Fruit fly (Drosophila melanogaster): Measurements from ENCODE around the gene Mo25.
A peak's percentile ranks its signal among the peaks of the same experiment; 100 is the strongest.

The Mo25 gene

dm6 chr3L:16594922-16595518, 20.3 kb downstream of the Mo25 start, which contains the start of the genes spd-2 and Apl:
spd-2 (minus strand) TSS chr3L:16595014.
Apl (plus strand) TSS chr3L:16595181.
- no peak for TF ChIP-seq Mio (GFP tag; optimal IDR thresholded peaks at IDR 0.05)
- no peak for TF ChIP-seq Rel (GFP tag; optimal IDR thresholded peaks at IDR 0.05)
- peak; percentile 65 for TF ChIP-seq Rel (tag; optimal IDR thresholded peaks at IDR 0.05)
- TF ChIP-seq dsf (GFP tag; optimal IDR thresholded peaks at IDR 0.05; ENCODE audit: borderline replicate concordance), result no peak
- peak; percentile 0 for TF ChIP-seq Myc (optimal IDR thresholded peaks at IDR 0.05)

DNA sequence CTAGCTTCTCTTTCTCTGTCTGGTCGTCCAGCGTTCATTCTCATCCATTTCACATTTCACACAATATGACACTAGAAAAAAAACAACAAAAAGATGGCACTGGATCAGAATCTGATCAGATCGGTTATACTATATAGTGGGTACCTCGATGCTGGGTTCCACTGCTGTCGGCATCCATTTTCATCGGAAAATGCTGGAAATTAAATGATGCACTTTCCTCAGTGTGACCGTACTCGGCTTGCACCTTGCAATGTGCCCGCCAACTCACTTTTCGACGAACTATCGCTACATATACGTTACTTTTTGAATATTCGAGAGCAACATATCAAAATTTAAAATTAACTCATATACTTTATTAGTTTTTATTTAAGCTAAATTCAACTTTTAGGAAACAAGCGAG, 24.4 kb downstream of the Mo25 start, which contains the start of gene tra:
TSS of gene tra (minus strand) at position 191 of the 400 bp plus-strand sequence.
- no peak for TF ChIP-seq GATAd (GFP tag; optimal IDR thresholded peaks at IDR 0.05)
- no peak for TF ChIP-seq tai (GFP tag; optimal IDR thresholded peaks at IDR 0.05)
- no peak for TF ChIP-seq h (GFP tag; optimal IDR thresholded peaks at IDR 0.05)
- no peak for TF ChIP-seq Dif (GFP tag; optimal IDR thresholded peaks at IDR 0.05; ENCODE audit: partially characterized antibody)
- TF ChIP-seq ey (GFP tag; optimal IDR thresholded peaks at IDR 0.05), result no peak
- no peak for TF ChIP-seq Hnf4 (GFP tag; optimal IDR thresholded peaks at IDR 0.05)

dm6 chr3L:16587994-16588622, 27.2 kb downstream of the Mo25 start:
- no peak for TF ChIP-seq pan (optimal IDR thresholded peaks at IDR 0.05)
- peak; percentile 53 for TF ChIP-seq br (GFP tag; optimal IDR thresholded peaks at IDR 0.05)
- no peak for TF ChIP-seq Dif (GFP tag; optimal IDR thresholded peaks at IDR 0.05; ENCODE audit: partially characterized antibody)
- TF ChIP-seq Mio (GFP tag; optimal IDR thresholded peaks at IDR 0.05), result no peak
- TF ChIP-seq jim (GFP tag; optimal IDR thresholded peaks at IDR 0.05), result no peak
- TF ChIP-seq Vsx2 (GFP tag; optimal IDR thresholded peaks at IDR 0.05; ENCODE audit: partially characterized antibody), result no peak
- peak; percentile 45 for TF ChIP-seq Sp1 (GFP tag; optimal IDR thresholded peaks at IDR 0.05)
- peak; percentile 63 for TF ChIP-seq rgr (GFP tag; optimal IDR thresholded peaks at IDR 0.05)
- no peak for TF ChIP-seq usp (GFP tag; optimal IDR thresholded peaks at IDR 0.05)
- peak; percentile 91 for TF ChIP-seq Hr83 (GFP tag; optimal IDR thresholded peaks at IDR 0.05; ENCODE audit: poor library complexity, severe bottlenecking)
- no peak for TF ChIP-seq Hr78 (GFP tag; optimal IDR thresholded peaks at IDR 0.05)
- peak; percentile 34 for TF ChIP-seq OdsH (GFP tag; optimal IDR thresholded peaks at IDR 0.05)
- TF ChIP-seq CG32264 (GFP tag; optimal IDR thresholded peaks at IDR 0.05), result peak; percentile 5
- no peak for TF ChIP-seq lola (GFP tag; optimal IDR thresholded peaks at IDR 0.05)
- TF ChIP-seq Myc (optimal IDR thresholded peaks at IDR 0.05), result peak; percentile 45
- peak; percentile 71 for TF ChIP-seq h (GFP tag; optimal IDR thresholded peaks at IDR 0.05)
- no peak for TF ChIP-seq sage (GFP tag; optimal IDR thresholded peaks at IDR 0.05)
- no peak for TF ChIP-seq Hnf4 (GFP tag; optimal IDR thresholded peaks at IDR 0.05)
- TF ChIP-seq Jra (GFP tag; optimal IDR thresholded peaks at IDR 0.05), result peak; percentile 75
- no peak for TF ChIP-seq tai (GFP tag; optimal IDR thresholded peaks at IDR 0.05)
- TF ChIP-seq N (GFP tag; optimal IDR thresholded peaks at IDR 0.05), result no peak
- TF ChIP-seq ey (GFP tag; optimal IDR thresholded peaks at IDR 0.05), result peak; percentile 43
- no peak for TF ChIP-seq CrebA (GFP tag; optimal IDR thresholded peaks at IDR 0.05; ENCODE audit: borderline replicate concordance)
- TF ChIP-seq brk (GFP tag; optimal IDR thresholded peaks at IDR 0.05), result no peak
- TF ChIP-seq HLH106 (tag; optimal IDR thresholded peaks at IDR 0.05), result peak; percentile 54
- peak; percentile 44 for TF ChIP-seq fru (GFP tag; optimal IDR thresholded peaks at IDR 0.05)
- TF ChIP-seq dmrt93B (GFP tag; optimal IDR thresholded peaks at IDR 0.05), result peak; percentile 47
- TF ChIP-seq Rel (GFP tag; optimal IDR thresholded peaks at IDR 0.05), result no peak
- peak; percentile 72 for TF ChIP-seq Rel (tag; optimal IDR thresholded peaks at IDR 0.05)
- no peak for TF ChIP-seq Dfd (GFP tag; optimal IDR thresholded peaks at IDR 0.05)
- TF ChIP-seq Abd-B (GFP tag; optimal IDR thresholded peaks at IDR 0.05), result no peak
- peak; percentile 47 for TF ChIP-seq sv (GFP tag; optimal IDR thresholded peaks at IDR 0.05)
- TF ChIP-seq dsf (GFP tag; optimal IDR thresholded peaks at IDR 0.05; ENCODE audit: borderline replicate concordance), result no peak
- TF ChIP-seq CG9705 (GFP tag; optimal IDR thresholded peaks at IDR 0.05), result peak; percentile 18
- peak; percentile 96 for TF ChIP-seq woc (GFP tag; optimal IDR thresholded peaks at IDR 0.05)
- TF ChIP-seq foxo (GFP tag; optimal IDR thresholded peaks at IDR 0.05), result peak in 1 of 2 experiments; percentile 59
- peak; percentile 42 for TF ChIP-seq psq (GFP tag; optimal IDR thresholded peaks at IDR 0.05)
- TF ChIP-seq dl (GFP tag; optimal IDR thresholded peaks at IDR 0.05; ENCODE audit: insufficient read depth in 1 of 2, partially characterized antibody in 2 of 2), result no peak
- no peak for TF ChIP-seq GATAd (GFP tag; optimal IDR thresholded peaks at IDR 0.05)

Data from whole organism, wandering third instar larva.